Worm (Caenorhabditis elegans) whole organism, L4/young adult: ENCODE measurements around the gene F25D1.8.

Experiments used
- W03F9.2 ChIP-seq: fragments of 150-350 bp; optimal IDR thresholded peaks from 2 replicates; lab custom pipeline; 2014; ENCODE audit warnings: missing biosample characterization, missing genetic modification characterization
- him-1 ChIP-seq: sonication (generic microtip); optimal IDR thresholded peaks from 2 replicates; lab custom pipeline; 2016; ENCODE audit warnings: missing genotype, missing genetic modification reagents, missing genetic modification characterization, missing compliant biosample characterization

ce11 chrV:10571523-10571922 lies 32.3 kb downstream of the F25D1.8 start:
- TF ChIP-seq him-1 = no peak
- TF ChIP-seq W03F9.2 (tag; lab: Kevin White, UChicago) = no peak
